Fruit fly (Drosophila melanogaster) Kc167 (cell line): Measurements from ENCODE around the gene CG32091.

ENCODE experiments used
- Myc ChIP-seq: fragments of >200 bp; optimal IDR thresholded peaks from 2 replicates; lab custom pipeline; 2017; ENCODE audit warnings: missing external identifiers
- Sin3A ChIP-seq: fragments of >200 bp; optimal IDR thresholded peaks from 2 replicates; lab custom pipeline; 2018; ENCODE audit warnings: missing external identifiers
- h ChIP-seq: fragments of >200 bp; optimal IDR thresholded peaks from 3 replicates; lab custom pipeline; 2018; ENCODE audit warnings: missing external identifiers
- insv ChIP-seq: fragments of >200 bp; optimal IDR thresholded peaks from 3 replicates; lab custom pipeline; 2018; ENCODE audit warnings: missing external identifiers
- psq ChIP-seq: fragments of >200 bp; optimal IDR thresholded peaks from 2 replicates; lab custom pipeline; 2017; ENCODE audit warnings: missing external identifiers
- ttk ChIP-seq: sonication (Bioruptor generic); optimal IDR thresholded peaks from 2 replicates; lab custom pipeline; 2017; ENCODE audit warnings: missing external identifiers

Gene CG32091

dm6 chr3L:11599965-11600420 lies 31.2 kb upstream of the CG32091 start, which contains the start of the genes CG14137 and CG46394:
Gene CG14137, minus strand, starts transcription at chr3L:11600065.
Gene CG46394, plus strand, starts transcription at chr3L:11600370.
- TF ChIP-seq psq = no peak
- no peak for TF ChIP-seq Myc (lab: Kevin White, UChicago)

- TF ChIP-seq h (lab: Kevin White, UChicago) (no peak), ttk (lab: Kevin White, UChicago) (no peak), insv (lab: Kevin White, UChicago) (no peak), psq (no peak), Myc (lab: Kevin White, UChicago) (no peak), Sin3A (no peak)
These were observed 30.1 kb upstream of the CG32091 start for dm6 chr3L:11601133-11601532.

dm6 chr3L:11602040-11602439 lies 29.2 kb upstream of the CG32091 start:
- no peak for TF ChIP-seq ttk (lab: Kevin White, UChicago)
- no peak for TF ChIP-seq h (lab: Kevin White, UChicago)
- no peak for TF ChIP-seq insv (lab: Kevin White, UChicago)
- no peak for TF ChIP-seq Sin3A
- no peak for TF ChIP-seq Myc (lab: Kevin White, UChicago)

- TF ChIP-seq ttk (lab: Kevin White, UChicago) (no peak), Myc (lab: Kevin White, UChicago) (no peak), Sin3A (no peak), h (lab: Kevin White, UChicago) (no peak), psq (no peak), insv (lab: Kevin White, UChicago) (no peak)
These were observed 27.0 kb upstream of the CG32091 start for dm6 chr3L:11604227-11604626.

dm6 chr3L:11609153-11609809 lies 21.9 kb upstream of the CG32091 start, which contains the start of gene Duba:
Gene Duba, minus strand, starts transcription at chr3L:11609465.
- no peak for TF ChIP-seq h (lab: Kevin White, UChicago)
- no peak for TF ChIP-seq psq

- TF ChIP-seq h (lab: Kevin White, UChicago) = no peak
- no peak for TF ChIP-seq insv (lab: Kevin White, UChicago)
- TF ChIP-seq Myc (lab: Kevin White, UChicago) = no peak
- no peak for TF ChIP-seq Sin3A
- TF ChIP-seq ttk (lab: Kevin White, UChicago) = no peak
- no peak for TF ChIP-seq psq
These were observed 21.4 kb upstream of the CG32091 start, which contains the start of gene CG42832 for dm6 chr3L:11609835-11610234. Gene CG42832, plus strand, starts transcription at chr3L:11610135.

- no peak for TF ChIP-seq Sin3A
- no peak for TF ChIP-seq insv (lab: Kevin White, UChicago)
- TF ChIP-seq h (lab: Kevin White, UChicago) = no peak
- TF ChIP-seq ttk (lab: Kevin White, UChicago) = no peak
- TF ChIP-seq psq = no peak
- no peak for TF ChIP-seq Myc (lab: Kevin White, UChicago)
These were observed 11.2 kb upstream of the CG32091 start, which contains the start of gene Muc68Ca for dm6 chr3L:11620001-11620400. Gene Muc68Ca, minus strand, starts transcription at chr3L:11620101.

dm6 chr3L:11622750-11623149 lies 8.4 kb upstream of the CG32091 start:
- TF ChIP-seq Myc (lab: Kevin White, UChicago) (no peak), psq (no peak), Sin3A (no peak), h (lab: Kevin White, UChicago) (no peak), ttk (lab: Kevin White, UChicago) (no peak)

- TF ChIP-seq insv (lab: Kevin White, UChicago) = no peak
- no peak for TF ChIP-seq Myc (lab: Kevin White, UChicago)
- no peak for TF ChIP-seq Sin3A
- TF ChIP-seq psq = no peak
- TF ChIP-seq ttk (lab: Kevin White, UChicago) = no peak
- TF ChIP-seq h (lab: Kevin White, UChicago) = no peak
These were observed 7.8 kb upstream of the CG32091 start for dm6 chr3L:11623245-11623883.

dm6 chr3L:11624281-11624680 lies 6.9 kb upstream of the CG32091 start, which contains the start of gene Akr1B:
Gene Akr1B, minus strand, starts transcription at chr3L:11624381.
- no peak for TF ChIP-seq psq

dm6 chr3L:11625634-11626175 lies 5.5 kb upstream of the CG32091 start, which contains the start of gene CG6083:
Gene CG6083, minus strand, starts transcription at chr3L:11626125.
- no peak for TF ChIP-seq Sin3A

- TF ChIP-seq insv (lab: Kevin White, UChicago) (no peak), Sin3A (no peak), ttk (lab: Kevin White, UChicago) (no peak), h (lab: Kevin White, UChicago) (no peak), Myc (lab: Kevin White, UChicago) (no peak), psq (no peak)
These were observed 4.9 kb upstream of the CG32091 start, which contains the start of gene PCID2 for dm6 chr3L:11626229-11626826. Gene PCID2, plus strand, starts transcription at chr3L:11626441.
